Worm (Caenorhabditis elegans): ENCODE measurements around the gene W03C9.5.

ce11 chrII:11979449-11980095 lies 12.2 kb upstream of the W03C9.5 start, which contains the start of the genes ash-2 and Y17G7B.20:
- TF ChIP-seq dao-5 (tag; optimal IDR thresholded peaks at IDR 0.05) (no peak), W03F9.2 (tag; optimal IDR thresholded peaks at IDR 0.05) (no peak), him-1 (tag; optimal IDR thresholded peaks at IDR 0.05) (no peak)

All from whole organism, L4/young adult.